Fruit fly (Drosophila melanogaster): ENCODE results near the gene CG46468.

Gene CG46468

dm6 chr2L:9568360-9569088, 3.3 kb upstream of the CG46468 start, which contains the start of gene brwl (continued):
- TF ChIP-seq exex (tag; optimal IDR thresholded peaks at IDR 0.05) = peak; percentile 93
- peak; percentile 93 for TF ChIP-seq nom (GFP tag; optimal IDR thresholded peaks at IDR 0.05)
- peak; percentile 97 for TF ChIP-seq Antp (GFP tag; optimal IDR thresholded peaks at IDR 0.05)
- peak; percentile 97 for TF ChIP-seq mirr (GFP tag; optimal IDR thresholded peaks at IDR 0.05)
- peak; percentile 95 for TF ChIP-seq gt (GFP tag; IDR thresholded peaks at IDR 0.05)
- peak; percentile 99 for TF ChIP-seq CG12104 (GFP tag; optimal IDR thresholded peaks at IDR 0.05)
- TF ChIP-seq Six4 (GFP tag; optimal IDR thresholded peaks at IDR 0.05) = peak; percentile 99
- peak; percentile 98 for TF ChIP-seq H15 (GFP tag; IDR thresholded peaks at IDR 0.05)
- peak; percentile 93 for TF ChIP-seq luna (GFP tag; optimal IDR thresholded peaks at IDR 0.05)
- no peak for TF ChIP-seq Tbp (GFP tag; optimal IDR thresholded peaks at IDR 0.05)
- peak; percentile 93 for TF ChIP-seq her (GFP tag; optimal IDR thresholded peaks at IDR 0.05)
- peak; percentile 93 for TF ChIP-seq D19B (GFP tag; optimal IDR thresholded peaks at IDR 0.05)
- TF ChIP-seq chinmo (GFP tag; IDR thresholded peaks at IDR 0.05; ENCODE audit: partially characterized antibody) = peak; percentile 89
- TF ChIP-seq CG10959 (GFP tag; IDR thresholded peaks at IDR 0.05) = peak; percentile 98
- TF ChIP-seq CG1647 (GFP tag; optimal IDR thresholded peaks at IDR 0.05) = peak; percentile 97
- peak; percentile 98 for TF ChIP-seq pnt (GFP tag; optimal IDR thresholded peaks at IDR 0.05)
- peak; percentile 98 for TF ChIP-seq Awh (GFP tag; IDR thresholded peaks at IDR 0.05)
- TF ChIP-seq CG14860 (GFP tag; IDR thresholded peaks at IDR 0.05; ENCODE audit: partially characterized antibody) = no peak
- peak; percentile 98 for TF ChIP-seq CG18764 (GFP tag; optimal IDR thresholded peaks at IDR 0.05)
- TF ChIP-seq sens (GFP tag) = peak; percentile 100
- TF ChIP-seq bigmax (GFP tag; optimal IDR thresholded peaks at IDR 0.05) = peak; percentile 76
- TF ChIP-seq D19A (tag; optimal IDR thresholded peaks at IDR 0.05) = peak; percentile 97
- TF ChIP-seq peb (GFP tag; IDR thresholded peaks at IDR 0.05) = peak; percentile 98
- peak; percentile 98 for TF ChIP-seq jing (GFP tag; optimal IDR thresholded peaks at IDR 0.05)
- peak; percentile 98 for TF ChIP-seq CG4617 (GFP tag; optimal IDR thresholded peaks at IDR 0.05; ENCODE audit: borderline replicate concordance)
- peak; percentile 95 for TF ChIP-seq sd (tag; optimal IDR thresholded peaks at IDR 0.05)
- peak; percentile 42 to 78 for TF ChIP-seq crp (GFP tag; optimal IDR thresholded peaks at IDR 0.05)
- peak; percentile 96 for TF ChIP-seq CG31224 (GFP tag; IDR thresholded peaks at IDR 0.05)
- TF ChIP-seq Atf6 (GFP tag; IDR thresholded peaks at IDR 0.05) = peak; percentile 99
- TF ChIP-seq Hmx (GFP tag; optimal IDR thresholded peaks at IDR 0.05) = peak; percentile 95
- TF ChIP-seq CG2678 (tag; optimal IDR thresholded peaks at IDR 0.05) = peak; percentile 100
- peak; percentile 98 for TF ChIP-seq CG3065 (GFP tag; optimal IDR thresholded peaks at IDR 0.05)
- peak; percentile 98 for TF ChIP-seq mam (GFP tag; optimal IDR thresholded peaks at IDR 0.05)
- peak; percentile 97 for TF ChIP-seq CG11093 (GFP tag; IDR thresholded peaks at IDR 0.05)
- TF ChIP-seq MTF-1 (GFP tag; optimal IDR thresholded peaks at IDR 0.05; ENCODE audit: borderline replicate concordance) = peak; percentile 90
- TF ChIP-seq Trl (optimal IDR thresholded peaks at IDR 0.05) = peak; percentile 64 to 84
- peak; percentile 98 for TF ChIP-seq Trl (GFP tag; optimal IDR thresholded peaks at IDR 0.05)
- peak; percentile 98 for TF ChIP-seq CG6689 (GFP tag; IDR thresholded peaks at IDR 0.05)
- no peak for TF ChIP-seq pita (GFP tag; optimal IDR thresholded peaks at IDR 0.05)
- TF ChIP-seq tll (GFP tag; optimal IDR thresholded peaks at IDR 0.05) = peak; percentile 52 to 89
- peak; percentile 97 for TF ChIP-seq CG12071 (GFP tag; optimal IDR thresholded peaks at IDR 0.05)
- TF ChIP-seq ara (GFP tag; IDR thresholded peaks at IDR 0.05) = peak; percentile 98
- peak; percentile 97 for TF ChIP-seq Nf-YA (GFP tag; IDR thresholded peaks at IDR 0.05)
- TF ChIP-seq CG9727 (GFP tag; optimal IDR thresholded peaks at IDR 0.05) = peak; percentile 100
- peak; percentile 94 for TF ChIP-seq CG15514 (GFP tag; optimal IDR thresholded peaks at IDR 0.05)
- TF ChIP-seq CG9932 (GFP tag; IDR thresholded peaks at IDR 0.05) = peak; percentile 96
- peak; percentile 59; the same call in 1 of the 2 replicates for TF ChIP-seq aop (GFP tag; IDR thresholded peaks at IDR 0.05)
- TF ChIP-seq CG3726 (GFP tag; IDR thresholded peaks at IDR 0.05) = peak; percentile 98
- TF ChIP-seq CG6654 (GFP tag; optimal IDR thresholded peaks at IDR 0.05) = peak; percentile 91
- peak; percentile 98 for TF ChIP-seq Atf-2 (GFP tag; optimal IDR thresholded peaks at IDR 0.05)
